Fruit fly (Drosophila melanogaster): ENCODE measurements around the gene CG13309.
A peak's percentile ranks its signal among the peaks of the same experiment; 100 is the strongest.

Gene CG13309

DNA sequence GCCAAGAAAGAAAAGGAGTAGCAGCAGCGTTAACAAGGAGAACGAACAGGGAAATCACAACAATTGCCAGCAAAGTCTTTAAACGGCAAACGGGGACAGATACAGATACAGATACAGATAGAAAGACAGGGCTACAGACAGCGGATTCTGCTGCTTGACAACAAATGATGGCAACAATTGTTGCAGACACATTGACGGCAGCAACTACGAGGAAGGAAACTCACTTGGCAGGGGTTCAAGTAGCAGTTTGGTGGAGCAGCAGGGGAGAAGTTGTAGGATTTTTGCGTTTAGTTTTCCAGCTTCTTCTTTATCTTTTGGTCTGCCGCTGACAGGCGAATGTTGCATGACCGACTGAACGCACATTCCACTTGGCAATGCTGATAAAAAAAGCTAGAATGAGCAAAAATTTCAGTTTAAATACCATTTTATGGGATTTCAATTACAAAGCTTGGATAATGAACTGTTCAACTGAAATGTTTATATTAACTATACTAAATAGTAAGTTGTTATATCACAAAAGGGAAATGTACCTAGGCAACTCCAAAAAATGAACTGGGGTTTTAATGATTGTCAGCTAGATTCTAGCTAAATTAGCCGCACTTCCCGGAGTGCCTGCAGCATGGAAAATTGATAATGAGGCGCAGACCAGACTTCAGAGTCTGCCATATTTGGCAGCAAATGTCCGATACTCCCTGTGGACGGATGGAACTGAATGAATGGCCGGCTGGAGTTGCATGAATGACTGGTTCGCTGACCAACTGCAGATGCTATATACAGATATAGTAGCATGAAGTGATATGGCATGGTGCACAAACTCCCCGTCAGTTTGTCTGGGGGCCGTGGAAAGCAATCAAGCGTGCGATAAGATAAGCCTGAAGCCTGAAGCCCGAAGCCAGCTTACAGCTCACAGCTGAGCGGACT is 40.8 kb downstream of the CG13309 start:
- TF ChIP-seq usp (GFP tag; optimal IDR thresholded peaks at IDR 0.05) (no peak), pan (optimal IDR thresholded peaks at IDR 0.05) (no peak), CG9705 (GFP tag; optimal IDR thresholded peaks at IDR 0.05) (no peak), Abd-B (GFP tag; optimal IDR thresholded peaks at IDR 0.05) (no peak), rgr (GFP tag; optimal IDR thresholded peaks at IDR 0.05) (no peak), brk (GFP tag; optimal IDR thresholded peaks at IDR 0.05) (no peak), psq (GFP tag; optimal IDR thresholded peaks at IDR 0.05) (no peak), Vsx2 (GFP tag; optimal IDR thresholded peaks at IDR 0.05; ENCODE audit: partially characterized antibody) (no peak), Myc (optimal IDR thresholded peaks at IDR 0.05) (no peak), woc (GFP tag; optimal IDR thresholded peaks at IDR 0.05) (no peak), lola (GFP tag; optimal IDR thresholded peaks at IDR 0.05) (no peak), Jra (GFP tag; optimal IDR thresholded peaks at IDR 0.05) (no peak), br (GFP tag; optimal IDR thresholded peaks at IDR 0.05) (no peak), Rel (GFP tag; optimal IDR thresholded peaks at IDR 0.05) (no peak), Rel (tag; optimal IDR thresholded peaks at IDR 0.05) (no peak), foxo (GFP tag; optimal IDR thresholded peaks at IDR 0.05) (no peak)

dm6 chr3L:8851950-8852349 is 41.8 kb downstream of the CG13309 start:
- no peak for TF ChIP-seq Abd-B (GFP tag; optimal IDR thresholded peaks at IDR 0.05)

- peak in 1 of 2 experiments; percentile 23 for TF ChIP-seq foxo (GFP tag; optimal IDR thresholded peaks at IDR 0.05)
- peak; percentile 40 for TF ChIP-seq fru (GFP tag; optimal IDR thresholded peaks at IDR 0.05)
- TF ChIP-seq tai (GFP tag; optimal IDR thresholded peaks at IDR 0.05), result no peak
Measured at dm6 chr3L:8852907-8853306, 42.7 kb downstream of the CG13309 start.

DNA sequence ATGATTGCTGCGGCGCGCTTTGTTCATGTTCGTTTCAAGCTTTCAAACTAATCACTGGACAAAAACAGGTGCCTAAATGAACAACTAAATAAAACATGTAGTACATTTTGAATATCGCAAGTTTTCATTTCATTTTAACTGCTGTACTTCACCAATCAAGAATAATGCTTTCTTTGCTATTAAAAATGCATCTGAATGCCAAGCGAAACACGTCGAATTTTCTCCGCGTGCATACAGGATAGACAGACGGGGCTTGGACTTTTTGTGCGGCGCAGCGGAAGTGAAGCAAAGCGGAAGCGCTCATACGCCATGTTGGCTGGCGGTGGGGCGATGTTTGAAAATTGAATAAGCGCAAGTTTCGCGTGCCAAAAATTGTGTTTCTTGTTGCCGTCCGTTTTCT is 43.2 kb downstream of the CG13309 start:
- no peak for TF ChIP-seq Hr83 (GFP tag; optimal IDR thresholded peaks at IDR 0.05; ENCODE audit: poor library complexity, severe bottlenecking)

dm6 chr3L:8855262-8855661 is 45.1 kb downstream of the CG13309 start:
- TF ChIP-seq CrebA (GFP tag; optimal IDR thresholded peaks at IDR 0.05; ENCODE audit: borderline replicate concordance), result no peak
- TF ChIP-seq Hr83 (GFP tag; optimal IDR thresholded peaks at IDR 0.05; ENCODE audit: poor library complexity, severe bottlenecking), result peak; percentile 14
- TF ChIP-seq dl (GFP tag; optimal IDR thresholded peaks at IDR 0.05; ENCODE audit: insufficient read depth in 1 of 2, partially characterized antibody in 2 of 2), result no peak
- TF ChIP-seq h (GFP tag; optimal IDR thresholded peaks at IDR 0.05), result no peak
- TF ChIP-seq Rel (GFP tag; optimal IDR thresholded peaks at IDR 0.05), result no peak
- no peak for TF ChIP-seq Rel (tag; optimal IDR thresholded peaks at IDR 0.05)

DNA sequence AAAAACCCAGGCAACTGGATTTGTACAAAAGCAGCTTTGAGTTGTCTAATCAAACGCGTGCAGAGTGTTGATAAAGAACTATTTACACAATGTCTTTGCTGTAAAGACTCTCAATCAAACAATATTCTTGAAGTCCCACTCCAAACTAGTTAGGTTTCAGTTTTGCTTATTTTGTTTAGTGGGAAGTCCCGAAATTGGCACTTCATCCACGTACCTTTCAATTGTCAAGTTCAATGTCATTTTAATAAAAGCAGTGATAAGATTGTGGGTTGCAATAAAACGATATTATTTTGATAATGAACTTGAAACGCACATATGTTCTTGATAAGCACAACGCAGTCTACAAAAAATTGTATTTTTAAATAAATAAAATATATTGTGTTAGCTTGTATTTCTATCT is 46.7 kb downstream of the CG13309 start:
- no peak for TF ChIP-seq Rel (GFP tag; optimal IDR thresholded peaks at IDR 0.05)
- TF ChIP-seq Rel (tag; optimal IDR thresholded peaks at IDR 0.05), result peak; percentile 98
- no peak for TF ChIP-seq fru (GFP tag; optimal IDR thresholded peaks at IDR 0.05)
- no peak for TF ChIP-seq Mio (GFP tag; optimal IDR thresholded peaks at IDR 0.05)

DNA sequence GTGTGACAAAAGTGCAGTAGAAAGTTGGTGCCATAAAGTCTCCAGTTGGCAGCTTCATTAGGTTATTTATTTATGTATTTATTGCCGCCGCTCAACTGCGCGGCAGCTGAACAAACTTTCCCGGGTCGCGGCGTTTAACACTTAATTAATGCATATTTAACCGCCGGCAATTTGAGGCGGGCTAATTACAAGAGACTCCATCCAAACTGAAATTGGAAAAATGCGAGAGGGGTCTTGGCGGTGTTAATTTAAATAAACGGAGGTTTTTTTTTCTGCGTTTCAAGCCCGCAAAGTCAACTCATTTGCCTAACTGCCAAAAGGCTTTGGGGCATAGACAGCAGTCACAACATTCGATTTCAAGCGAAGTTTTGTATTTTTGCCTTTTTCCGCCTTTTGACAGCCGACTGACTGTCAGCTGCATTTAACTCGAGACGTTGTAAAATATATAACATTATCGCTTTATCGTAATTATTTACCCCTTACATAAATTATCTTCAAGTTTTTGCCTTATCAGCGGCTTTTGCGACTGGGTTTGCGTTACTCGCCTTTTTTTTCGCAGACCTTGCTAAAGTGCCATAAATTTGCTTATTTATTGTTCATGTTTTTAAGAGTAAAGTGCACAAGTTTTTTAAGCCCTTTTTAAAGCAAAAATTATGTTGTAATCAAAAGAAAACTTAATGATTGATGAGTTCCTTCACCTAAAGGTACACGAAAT is 47.6 kb downstream of the CG13309 start:
- TF ChIP-seq CG9705 (GFP tag; optimal IDR thresholded peaks at IDR 0.05) (no peak), pan (optimal IDR thresholded peaks at IDR 0.05) (no peak), ey (GFP tag; optimal IDR thresholded peaks at IDR 0.05) (no peak), Abd-B (GFP tag; optimal IDR thresholded peaks at IDR 0.05) (no peak), rgr (GFP tag; optimal IDR thresholded peaks at IDR 0.05) (no peak), N (GFP tag; optimal IDR thresholded peaks at IDR 0.05) (no peak), GATAd (GFP tag; optimal IDR thresholded peaks at IDR 0.05) (no peak), sage (GFP tag; optimal IDR thresholded peaks at IDR 0.05) (no peak), CG32264 (GFP tag; optimal IDR thresholded peaks at IDR 0.05) (no peak)
